Worm (Caenorhabditis elegans) whole organism, L1 larva: ENCODE data around the gene grl-15.

Source experiments
- C16A3.4 ChIP-seq: fragments of 150-350 bp; optimal IDR thresholded peaks from 2 replicates; lab custom pipeline; 2014; ENCODE audit warnings: missing biosample characterization, missing genetic modification characterization
- C34B4.2 ChIP-seq: sonication (generic microtip); optimal IDR thresholded peaks from 2 replicates; lab custom pipeline; 2017; ENCODE audit warnings: mild to moderate bottlenecking, missing genetic modification characterization, missing compliant biosample characterization
- F16B12.6 ChIP-seq: fragments of 150-350 bp; optimal IDR thresholded peaks from 2 replicates; lab custom pipeline; 2014; ENCODE audit warnings: missing biosample characterization, missing genetic modification characterization
- Y116A8C.19 ChIP-seq: sonication (generic microtip); optimal IDR thresholded peaks from 2 replicates; lab custom pipeline; 2016; ENCODE audit warnings: missing compliant biosample characterization, missing genetic modification characterization, borderline replicate concordance
- alr-1 ChIP-seq: fragments of 200-800 bp; sonication (Bioruptor generic); optimal IDR thresholded peaks from 2 replicates; lab custom pipeline; 2018; ENCODE audit warnings: borderline replicate concordance, mild to moderate bottlenecking, missing genetic modification characterization, missing compliant biosample characterization
- aly-2 ChIP-seq: fragments of 150-350 bp; optimal IDR thresholded peaks from 2 replicates; lab custom pipeline; 2014; ENCODE audit warnings: missing biosample characterization, missing genetic modification characterization
- ama-1 ChIP-seq: fragments of 150-350 bp; optimal IDR thresholded peaks from 2 replicates; lab custom pipeline; 2014
- ceh-63 ChIP-seq: fragments of 200-800 bp; sonication (Bioruptor generic); optimal IDR thresholded peaks from 2 replicates; lab custom pipeline; 2018; ENCODE audit warnings: mild to moderate bottlenecking, missing genetic modification characterization, missing compliant biosample characterization
- ceh-82 ChIP-seq, 3 experiments: fragments of 150-350 bp in 1 of 3; sonication (generic microtip) in 2 of 3; optimal IDR thresholded peaks; 2 replicates each; lab custom pipeline; 2014 to 2017; ENCODE audit warnings: missing biosample characterization in 3 of 3, missing genetic modification characterization in 3 of 3
- ceh-88 ChIP-seq: fragments of 200-800 bp; sonication (Bioruptor generic); IDR thresholded peaks from 2 replicates; pipeline ENCODE4 v1.3.6; 2022; ENCODE audit warnings: missing genetic modification characterization, missing compliant biosample characterization
- dpl-1 ChIP-seq, 3 experiments: fragments of 150-350 bp in 2 of 3; sonication (generic microtip) in 1 of 3; optimal IDR thresholded peaks; 2 replicates each; lab custom pipeline; 2014 to 2017; ENCODE audit warnings: missing biosample characterization in 3 of 3, missing genetic modification characterization in 3 of 3, missing genetic modification reagents in 3 of 3
- dsc-1 ChIP-seq: sonication (generic microtip); optimal IDR thresholded peaks from 2 replicates; lab custom pipeline; 2016; ENCODE audit warnings: mild to moderate bottlenecking, missing genetic modification characterization, missing compliant biosample characterization
- efl-1 ChIP-seq, 4 experiments: fragments of 150-350 bp; optimal IDR thresholded peaks in 3 of 4; peaks in 1 of 4; 1 replicate in 1 of 4; 2 replicates in 3 of 4; lab custom pipeline; 2014; ENCODE audit warnings: missing biosample characterization in 2 of 4, missing genetic modification characterization in 2 of 4, missing genetic modification reagents in 2 of 4
- efl-3 ChIP-seq: fragments of 200-800 bp; sonication (Bioruptor generic); optimal IDR thresholded peaks from 2 replicates; lab custom pipeline; 2018; ENCODE audit warnings: mild to moderate bottlenecking, missing genetic modification characterization, missing compliant biosample characterization
- egl-13 ChIP-seq: sonication (generic microtip); optimal IDR thresholded peaks from 2 replicates; lab custom pipeline; 2016; ENCODE audit warnings: missing genotype, missing genetic modification reagents, missing genetic modification characterization, missing compliant biosample characterization
- egl-27 ChIP-seq, 2 experiments: fragments of 150-350 bp in 1 of 2; sonication (generic microtip); optimal IDR thresholded peaks; 3 replicates each; lab custom pipeline; 2017 to 2018; ENCODE audit warnings: missing biosample characterization in 2 of 2, missing genetic modification characterization in 2 of 2, missing genetic modification reagents in 2 of 2
- elt-2 ChIP-seq: sonication (generic microtip); optimal IDR thresholded peaks from 2 replicates; lab custom pipeline; 2016; ENCODE audit warnings: missing genetic modification characterization, mild to moderate bottlenecking, inconsistent platforms, missing compliant biosample characterization, missing genetic modification reagents
- elt-3 ChIP-seq, 6 experiments: fragments of 150-350 bp in 1 of 6; sonication (generic microtip); optimal IDR thresholded peaks; 2 replicates each; lab custom pipeline; 2017 to 2018; ENCODE audit warnings: missing biosample characterization in 6 of 6, missing genetic modification characterization in 6 of 6, inconsistent platforms in 1 of 6
- ets-5 ChIP-seq: fragments of 200-800 bp; sonication (Bioruptor generic); IDR thresholded peaks from 2 replicates; pipeline ENCODE4 v1.3.6; 2022; ENCODE audit warnings: missing genetic modification characterization, missing compliant biosample characterization
- fkh-4 ChIP-seq: sonication (generic microtip); optimal IDR thresholded peaks from 2 replicates; lab custom pipeline; 2016; ENCODE audit warnings: missing compliant biosample characterization, missing genetic modification characterization, borderline replicate concordance
- fos-1 ChIP-seq: fragments of 150-350 bp; optimal IDR thresholded peaks from 2 replicates; lab custom pipeline; 2014; ENCODE audit warnings: missing biosample characterization, missing genetic modification characterization
- hlh-4 ChIP-seq: sonication (generic microtip); optimal IDR thresholded peaks from 2 replicates; lab custom pipeline; 2016; ENCODE audit warnings: mild to moderate bottlenecking, missing genetic modification characterization, missing compliant biosample characterization
- hpl-2 ChIP-seq: fragments of 150-350 bp; optimal IDR thresholded peaks from 2 replicates; lab custom pipeline; 2014; ENCODE audit warnings: missing biosample characterization, missing genetic modification reagents, missing genetic modification characterization
- isw-1 ChIP-seq: fragments of 200-800 bp; sonication (Bioruptor generic); IDR thresholded peaks from 2 replicates; pipeline ENCODE4 v1.3.6; 2022; ENCODE audit warnings: missing genetic modification characterization, missing compliant biosample characterization
- lin-15B ChIP-seq: fragments of 150-350 bp; sonication (generic microtip); optimal IDR thresholded peaks from 3 replicates; lab custom pipeline; 2014; ENCODE audit warnings: missing biosample characterization, missing genetic modification characterization
- lin-35 ChIP-seq, 2 experiments: fragments of 150-350 bp; optimal IDR thresholded peaks; 2 replicates each; lab custom pipeline; 2014; ENCODE audit warnings: missing biosample characterization in 2 of 2, missing genetic modification characterization in 2 of 2, missing genetic modification reagents in 2 of 2
- lin-39 ChIP-seq: fragments of 150-350 bp; optimal IDR thresholded peaks from 2 replicates; lab custom pipeline; 2014; ENCODE audit warnings: missing biosample characterization, missing genetic modification reagents, missing genetic modification characterization
- lir-3 ChIP-seq: sonication (generic microtip); optimal IDR thresholded peaks from 2 replicates; lab custom pipeline; 2016; ENCODE audit warnings: mild to moderate bottlenecking, missing genetic modification characterization, moderate library complexity, missing compliant biosample characterization; ENCODE audit not compliant: poor library complexity
- lsy-2 ChIP-seq, 2 experiments: fragments of 150-350 bp; optimal IDR thresholded peaks; 2 replicates each; lab custom pipeline; 2014; ENCODE audit warnings: missing biosample characterization in 2 of 2, missing genetic modification characterization in 2 of 2
- mef-2 ChIP-seq: fragments of 150-350 bp; optimal IDR thresholded peaks from 2 replicates; lab custom pipeline; 2014; ENCODE audit warnings: missing biosample characterization, missing genetic modification characterization
- mep-1 ChIP-seq: fragments of 150-350 bp; optimal IDR thresholded peaks from 2 replicates; lab custom pipeline; 2014; ENCODE audit warnings: missing biosample characterization, missing genetic modification characterization
- nhr-11 ChIP-seq: fragments of 150-350 bp; optimal IDR thresholded peaks from 2 replicates; lab custom pipeline; 2014; ENCODE audit warnings: missing biosample characterization, missing genetic modification characterization
- nhr-12 ChIP-seq: sonication (generic microtip); optimal IDR thresholded peaks from 2 replicates; lab custom pipeline; 2017; ENCODE audit warnings: missing biosample characterization, missing genetic modification characterization
- nhr-19 ChIP-seq: fragments of 200-800 bp; sonication (Bioruptor generic); conservative IDR thresholded peaks from 2 replicates; pipeline ENCODE4 v1.3.6; 2022; ENCODE audit warnings: missing genetic modification characterization, missing compliant biosample characterization
- nhr-20 ChIP-seq: sonication (generic microtip); optimal IDR thresholded peaks from 2 replicates; lab custom pipeline; 2016; ENCODE audit warnings: mild to moderate bottlenecking, missing genetic modification characterization, missing compliant biosample characterization
- nhr-237 ChIP-seq: fragments of 150-350 bp; optimal IDR thresholded peaks from 2 replicates; lab custom pipeline; 2014; ENCODE audit warnings: missing biosample characterization, missing genetic modification characterization
- nhr-47 ChIP-seq: sonication (generic microtip); optimal IDR thresholded peaks from 2 replicates; lab custom pipeline; 2016; ENCODE audit warnings: mild to moderate bottlenecking, missing genetic modification characterization, moderate library complexity, missing compliant biosample characterization
- nhr-76 ChIP-seq: sonication (generic microtip); optimal IDR thresholded peaks from 2 replicates; lab custom pipeline; 2017; ENCODE audit warnings: missing biosample characterization, missing genetic modification characterization
- nhr-90 ChIP-seq: sonication (generic microtip); optimal IDR thresholded peaks from 2 replicates; lab custom pipeline; 2016; ENCODE audit warnings: mild to moderate bottlenecking, missing genetic modification characterization, missing compliant biosample characterization; ENCODE audit not compliant: poor library complexity
- rnt-1 ChIP-seq: sonication (generic microtip); optimal IDR thresholded peaks from 2 replicates; lab custom pipeline; 2016; ENCODE audit warnings: mild to moderate bottlenecking, missing genetic modification characterization, moderate library complexity, missing compliant biosample characterization
- skn-1 ChIP-seq: fragments of 150-350 bp; optimal IDR thresholded peaks from 2 replicates; lab custom pipeline; 2014; ENCODE audit warnings: missing biosample characterization, missing genetic modification characterization
- sox-4 ChIP-seq: sonication (generic microtip); optimal IDR thresholded peaks from 2 replicates; lab custom pipeline; 2016; ENCODE audit warnings: missing genetic modification characterization, missing compliant biosample characterization
- sptf-1 ChIP-seq: fragments of 150-350 bp; optimal IDR thresholded peaks from 2 replicates; lab custom pipeline; 2014; ENCODE audit warnings: missing biosample characterization, missing genetic modification characterization
- sup-37 ChIP-seq: fragments of 200-800 bp; sonication (Bioruptor generic); optimal IDR thresholded peaks from 2 replicates; lab custom pipeline; 2018; ENCODE audit warnings: mild to moderate bottlenecking, missing genetic modification characterization, missing compliant biosample characterization
- swsn-7 ChIP-seq: sonication (generic microtip); optimal IDR thresholded peaks from 2 replicates; lab custom pipeline; 2016; ENCODE audit warnings: missing genetic modification characterization, missing compliant biosample characterization
- tlp-1 ChIP-seq: fragments of 150-350 bp; optimal IDR thresholded peaks from 2 replicates; lab custom pipeline; 2014; ENCODE audit warnings: missing biosample characterization, missing genetic modification characterization
- unc-30 ChIP-seq: sonication (generic microtip); optimal IDR thresholded peaks from 2 replicates; lab custom pipeline; 2017; ENCODE audit warnings: missing biosample characterization, missing genetic modification characterization
- unc-86 ChIP-seq: sonication (generic microtip); optimal IDR thresholded peaks from 2 replicates; lab custom pipeline; 2016; ENCODE audit warnings: missing genetic modification characterization, missing compliant biosample characterization
- unc-98 ChIP-seq: fragments of 200-800 bp; sonication (Bioruptor generic); IDR thresholded peaks from 2 replicates; pipeline ENCODE4 v1.3.6; 2022; ENCODE audit warnings: missing genetic modification characterization, missing compliant biosample characterization
- xbp-1 ChIP-seq: sonication (generic microtip); optimal IDR thresholded peaks from 2 replicates; lab custom pipeline; 2016; ENCODE audit warnings: missing genetic modification characterization, missing compliant biosample characterization
- zag-1 ChIP-seq: fragments of 150-350 bp; optimal IDR thresholded peaks from 2 replicates; lab custom pipeline; 2014; ENCODE audit warnings: missing biosample characterization, missing genetic modification characterization

grl-15 gene

DNA sequence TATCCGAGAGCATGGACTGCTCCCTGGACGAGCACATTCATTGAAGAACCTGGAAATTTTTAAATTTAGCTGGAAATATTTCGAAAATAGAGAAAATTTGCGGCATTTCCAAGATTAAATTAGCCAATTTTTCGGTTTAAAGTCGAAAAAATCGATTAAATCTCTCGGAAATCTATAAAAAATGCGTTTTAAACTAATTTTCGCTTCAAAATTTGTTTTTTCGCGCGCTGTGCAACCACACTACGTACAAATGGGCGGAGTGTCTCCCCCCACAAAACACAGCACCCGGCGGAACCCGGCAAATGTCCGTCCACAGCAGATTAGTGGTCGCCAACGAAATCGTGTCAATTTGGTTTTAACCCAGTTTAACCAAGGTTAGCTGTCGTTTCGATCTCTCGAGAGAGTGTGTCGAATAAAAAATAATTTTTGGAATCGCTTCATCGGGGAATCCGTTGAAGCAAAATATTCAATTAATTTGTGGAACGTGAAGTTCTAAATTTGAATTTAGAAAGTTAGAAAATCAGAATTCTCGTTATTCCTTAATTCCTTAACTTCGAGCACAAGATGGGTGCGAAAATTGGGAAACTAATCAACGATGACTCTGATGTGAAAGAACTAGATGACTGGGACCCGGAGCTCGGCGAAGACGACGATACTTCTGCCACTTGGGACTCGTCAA lies 14.4 kb upstream of the grl-15 start, which contains the start of the genes tim-1 and Y75B8A.23:
TSS of gene tim-1 (minus strand) at position 51 of the 679 bp plus-strand sequence.
TSS of gene Y75B8A.23 (plus strand) at position 547 of the 679 bp plus-strand sequence.
- TF ChIP-seq efl-1 (optimal IDR thresholded peaks at IDR 0.05; lab: Kevin White, UChicago) (peak; percentile 98), efl-1 (GFP tag; optimal IDR thresholded peaks at IDR 0.05 in 1 of 2; lab: Kevin White, UChicago) (peak; percentile 95 to 100), unc-98 (GFP tag; lab: Robert Waterston, UW) (peak; percentile 41; the same call in 1 of the 2 replicates), sox-4 (tag; lab: Kevin White, UChicago) (peak; percentile 90), swsn-7 (peak; percentile 97), ets-5 (GFP tag; lab: Robert Waterston, UW) (no peak), hpl-2 (GFP tag; lab: Kevin White, UChicago) (peak; percentile 93), C16A3.4 (tag; lab: Kevin White, UChicago) (peak; percentile 83), dsc-1 (tag; lab: Kevin White, UChicago) (peak; percentile 98), unc-86 (peak; percentile 90), C34B4.2 (tag; lab: Kevin White, UChicago) (peak; percentile 73), lsy-2 (tag; optimal IDR thresholded peaks at IDR 0.05; lab: Kevin White, UChicago) (peak; percentile 93 to 95), aly-2 (tag; lab: Kevin White, UChicago) (peak; percentile 97), lir-3 (tag; lab: Kevin White, UChicago) (no peak), lin-35 (GFP tag; optimal IDR thresholded peaks at IDR 0.05; lab: Kevin White, UChicago) (peak; percentile 95 to 98), dpl-1 (GFP tag; optimal IDR thresholded peaks at IDR 0.05; lab: Kevin White, UChicago) (peak; percentile 96 to 97 (median 97)), fos-1 (peak; percentile 94), fkh-4 (tag; lab: Kevin White, UChicago) (peak; percentile 73), nhr-237 (tag; lab: Kevin White, UChicago) (peak; percentile 86), nhr-76 (peak; percentile 81), hlh-4 (tag; lab: Kevin White, UChicago) (no peak), ceh-82 (tag; optimal IDR thresholded peaks at IDR 0.05; lab: Kevin White, UChicago) (peak; percentile 90 to 96 (median 91)), ceh-88 (GFP tag; lab: Robert Waterston, UW) (peak; percentile 85), nhr-12 (tag; lab: Kevin White, UChicago) (peak; percentile 38), sup-37 (peak; percentile 91), lin-15B (tag; lab: Kevin White, UChicago) (peak; percentile 87), isw-1 (peak; percentile 80), rnt-1 (peak; percentile 98), mef-2 (tag; lab: Kevin White, UChicago) (peak; percentile 86), nhr-90 (peak; percentile 99), nhr-20 (tag; lab: Kevin White, UChicago) (peak; percentile 98), nhr-47 (peak; percentile 98), elt-3 (tag; optimal IDR thresholded peaks at IDR 0.05; lab: Kevin White, UChicago) (peak in 5 of 6 experiments; percentile 8 to 95 (median 80)), F16B12.6 (tag; lab: Kevin White, UChicago) (peak; percentile 86), zag-1 (tag; lab: Kevin White, UChicago) (peak; percentile 40), lin-39 (tag; lab: Kevin White, UChicago) (peak; percentile 89), Y116A8C.19 (tag; lab: Kevin White, UChicago) (no peak), xbp-1 (tag; lab: Kevin White, UChicago) (peak; percentile 96), sptf-1 (tag; lab: Kevin White, UChicago) (peak; percentile 38), elt-2 (peak; percentile 93), egl-27 (tag; optimal IDR thresholded peaks at IDR 0.05; lab: Kevin White, UChicago) (peak in 1 of 2 experiments; percentile 71), mep-1 (tag; lab: Kevin White, UChicago) (peak; percentile 94), ceh-63 (GFP tag; lab: Kevin White, UChicago) (peak; percentile 78), efl-3 (GFP tag; lab: Kevin White, UChicago) (peak; percentile 72), ama-1 (lab: Kevin White, UChicago) (peak; percentile 99), nhr-11 (tag; lab: Kevin White, UChicago) (peak; percentile 63), tlp-1 (tag; lab: Kevin White, UChicago) (no peak), skn-1 (tag; lab: Kevin White, UChicago) (peak; percentile 88), nhr-19 (peak; percentile 97), unc-30 (tag; lab: Kevin White, UChicago) (no peak), alr-1 (tag; lab: Kevin White, UChicago) (no peak), egl-13 (tag; lab: Kevin White, UChicago) (peak; percentile 90)
